Worm (Caenorhabditis elegans) whole organism, early embryonic: ENCODE data around the gene M163.9.

Source experiments
- B0310.2 ChIP-seq: sonication (generic microtip); optimal IDR thresholded peaks from 2 replicates; lab custom pipeline; 2016; ENCODE audit warnings: mild to moderate bottlenecking, missing genetic modification characterization, missing compliant biosample characterization
- aly-1 ChIP-seq: sonication (generic microtip); optimal IDR thresholded peaks from 2 replicates; lab custom pipeline; 2016; ENCODE audit warnings: missing genetic modification characterization, missing compliant biosample characterization
- ama-1 ChIP-seq: fragments of 150-350 bp; optimal IDR thresholded peaks from 2 replicates; lab custom pipeline; 2014
- ceh-36 ChIP-seq: sonication (generic microtip); optimal IDR thresholded peaks from 2 replicates; lab custom pipeline; 2016; ENCODE audit warnings: missing genetic modification characterization, inconsistent platforms, missing compliant biosample characterization
- flt-1 ChIP-seq: fragments of 200-800 bp; sonication (Bioruptor generic); IDR thresholded peaks from 2 replicates; pipeline ENCODE4 v1.3.6; 2022; ENCODE audit warnings: missing genetic modification characterization, missing compliant biosample characterization
- hmbx-1 ChIP-seq: sonication (generic microtip); optimal IDR thresholded peaks from 2 replicates; lab custom pipeline; 2016; ENCODE audit warnings: mild to moderate bottlenecking, missing genetic modification characterization, missing compliant biosample characterization
- hnd-1 ChIP-seq: sonication (generic microtip); optimal IDR thresholded peaks from 2 replicates; lab custom pipeline; 2016; ENCODE audit warnings: missing genetic modification characterization, missing compliant biosample characterization
- pes-1 ChIP-seq: fragments of 200-800 bp; sonication (Bioruptor generic); IDR thresholded peaks from 2 replicates; pipeline ENCODE4 v1.3.6; 2022; ENCODE audit warnings: missing genetic modification reagents, missing genetic modification characterization, missing compliant biosample characterization
- sea-1 ChIP-seq: fragments of 200-800 bp; sonication (Bioruptor generic); conservative IDR thresholded peaks from 2 replicates; pipeline ENCODE4 v1.3.6; 2022; ENCODE audit warnings: missing genetic modification characterization, missing compliant biosample characterization
- tbx-11 ChIP-seq: fragments of 200-800 bp; sonication (Bioruptor generic); IDR thresholded peaks from 2 replicates; pipeline ENCODE4 v1.3.6; 2022; ENCODE audit warnings: missing genetic modification characterization, missing compliant biosample characterization
- tbx-37 ChIP-seq: fragments of 200-800 bp; sonication (Bioruptor generic); conservative IDR thresholded peaks from 2 replicates; pipeline ENCODE4 v1.3.6; 2022; ENCODE audit warnings: missing genetic modification reagents, missing genetic modification characterization, missing compliant biosample characterization
- tra-4 ChIP-seq: sonication (generic microtip); optimal IDR thresholded peaks from 2 replicates; lab custom pipeline; 2017; ENCODE audit warnings: missing genetic modification characterization, missing compliant biosample characterization

DNA sequence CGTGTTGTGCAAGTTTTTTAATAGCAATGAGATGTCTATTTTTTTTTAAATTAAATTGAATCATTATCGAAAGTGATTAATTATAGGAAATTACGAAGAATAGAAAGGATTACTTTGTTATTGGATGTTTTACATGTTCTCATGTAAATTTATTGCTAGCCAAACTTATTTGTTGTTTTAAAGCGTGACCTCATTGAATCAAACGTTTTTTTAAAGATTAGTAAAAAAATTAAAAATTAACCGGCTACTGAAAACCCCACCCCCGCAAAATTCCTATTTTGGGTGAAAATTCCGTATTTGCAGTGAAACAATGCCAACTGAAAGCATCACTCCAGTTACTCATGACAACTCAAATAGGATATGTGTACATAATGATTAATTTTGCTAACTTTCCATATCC, 15.4 kb downstream of the M163.9 start, which contains the start of gene M163.8:
- TF ChIP-seq aly-1 (tag; lab: Kevin White, UChicago) (no peak), tra-4 (no peak), hnd-1 (tag; lab: Kevin White, UChicago) (no peak), pes-1 (GFP tag; lab: Robert Waterston, UW) (no peak), hmbx-1 (tag; lab: Kevin White, UChicago) (no peak), tbx-37 (no peak), sea-1 (no peak), ama-1 (lab: Kevin White, UChicago) (no peak), ceh-36 (tag; lab: Kevin White, UChicago) (no peak), tbx-11 (GFP tag; lab: Robert Waterston, UW) (no peak), B0310.2 (tag; lab: Kevin White, UChicago) (no peak), flt-1 (GFP tag; lab: Robert Waterston, UW) (no peak)
